Worm (Caenorhabditis elegans): Measurements from ENCODE around the gene Y49F6A.11.

Y49F6A.11 gene

DNA sequence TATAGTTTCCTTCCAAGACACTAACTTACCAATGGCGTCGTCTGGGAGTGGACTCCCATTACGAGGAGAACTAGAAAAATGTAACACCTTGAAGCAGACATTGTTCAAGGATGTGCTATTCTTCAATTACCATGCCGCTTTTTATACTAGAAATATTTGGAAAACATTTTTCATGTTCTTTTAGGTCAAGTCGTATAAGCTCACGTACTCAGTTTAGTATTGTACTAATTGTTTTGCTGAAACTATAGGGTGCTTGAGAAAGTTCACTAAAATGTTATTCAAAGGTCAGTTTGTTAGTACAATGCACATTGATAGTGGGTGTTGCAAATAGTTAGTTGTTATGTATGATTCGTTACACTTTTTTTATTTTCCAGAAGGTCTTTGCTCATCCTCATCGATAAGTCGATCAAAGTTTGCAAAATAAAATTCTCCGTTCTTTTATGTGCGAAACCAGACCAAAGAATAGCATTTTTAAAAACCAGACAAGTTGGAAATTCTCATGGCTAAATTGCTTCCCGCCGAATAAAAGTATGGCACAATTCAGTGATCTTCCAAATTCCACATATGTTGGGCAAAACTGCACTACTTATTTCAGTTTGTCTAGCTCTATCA lies 27.6 kb downstream of the Y49F6A.11 start, which contains the start of the genes clec-128 and clec-129:
Gene clec-128, minus strand, starts transcription at position 101 of the 612 bp plus-strand sequence.
Gene clec-129, plus strand, starts transcription at position 562 of the 612 bp plus-strand sequence.
- TF ChIP-seq C38D4.7 (GFP tag; optimal IDR thresholded peaks at IDR 0.05) (no peak), sox-2 (GFP tag; IDR thresholded peaks at IDR 0.05) (no peak), zip-5 (tag; optimal IDR thresholded peaks at IDR 0.05) (no peak)

DNA sequence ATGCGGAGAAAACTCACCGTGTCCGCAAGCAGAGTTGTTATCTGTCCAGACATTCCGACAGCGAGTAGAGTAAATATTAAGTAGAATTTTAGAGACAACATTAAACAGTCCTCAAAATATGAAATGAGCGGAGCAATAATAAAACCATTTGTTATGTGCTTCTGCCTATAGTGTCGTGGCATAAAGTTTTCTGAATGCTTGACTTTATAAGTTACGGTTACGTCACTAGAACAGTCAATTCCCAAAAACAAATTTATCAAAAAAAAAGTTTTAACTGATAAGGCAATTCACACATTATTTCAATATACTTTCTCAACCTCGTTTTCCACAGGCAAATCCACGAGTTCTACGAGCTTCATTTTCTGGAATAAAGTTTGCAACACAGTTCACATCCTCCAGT lies 29.5 kb downstream of the Y49F6A.11 start, which contains the start of gene clec-127:
Gene clec-127, minus strand, starts transcription at position 101 of the 400 bp plus-strand sequence.
- TF ChIP-seq mec-3 (tag; optimal IDR thresholded peaks at IDR 0.05; ENCODE audit: borderline replicate concordance), result no peak
- no peak for TF ChIP-seq fkh-10 (GFP tag; optimal IDR thresholded peaks at IDR 0.05)
- no peak for TF ChIP-seq unc-55 (GFP tag; optimal IDR thresholded peaks at IDR 0.05)
- TF ChIP-seq ceh-45 (GFP tag; IDR thresholded peaks at IDR 0.05), result no peak

DNA sequence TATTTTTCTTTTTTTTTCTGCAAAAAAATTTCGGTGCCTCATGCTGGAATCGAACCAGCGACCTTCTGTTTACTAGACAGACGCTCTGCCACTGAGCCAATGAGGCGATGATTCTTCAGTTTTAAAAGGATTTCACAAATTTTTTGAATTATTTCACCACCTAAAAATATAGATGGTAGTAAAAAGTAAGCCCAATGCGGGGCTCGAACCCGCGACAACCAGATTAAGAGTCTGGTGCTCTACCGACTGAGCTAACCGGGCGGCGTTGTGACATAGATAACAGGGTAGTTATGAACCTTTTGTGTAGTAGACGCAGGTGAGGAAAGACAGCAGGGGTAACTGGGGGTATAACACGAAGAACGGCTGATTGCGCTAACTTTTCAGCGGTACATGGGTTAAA lies 31.0 kb downstream of the Y49F6A.11 start:
- TF ChIP-seq ceh-45 (GFP tag; IDR thresholded peaks at IDR 0.05), result peak; percentile 55; the same call in 1 of the 2 replicates
- TF ChIP-seq tbx-2 (tag; optimal IDR thresholded peaks at IDR 0.05), result peak; percentile 4
- TF ChIP-seq K09A11.1 (tag; optimal IDR thresholded peaks at IDR 0.05; ENCODE audit: insufficient read depth), result peak; percentile 12
- TF ChIP-seq zip-5 (tag; optimal IDR thresholded peaks at IDR 0.05), result peak; percentile 12
- TF ChIP-seq gmeb-2 (tag; optimal IDR thresholded peaks at IDR 0.05), result peak; percentile 55
- TF ChIP-seq syd-9 (tag; optimal IDR thresholded peaks at IDR 0.05), result peak; percentile 46
- TF ChIP-seq ceh-6 (GFP tag; optimal IDR thresholded peaks at IDR 0.05), result peak; percentile 70
- TF ChIP-seq unc-86 (tag; optimal IDR thresholded peaks at IDR 0.05), result peak; percentile 34
- peak; percentile 30 for TF ChIP-seq nhr-232 (tag; optimal IDR thresholded peaks at IDR 0.05)
- peak; percentile 20 for TF ChIP-seq sdc-2 (tag; optimal IDR thresholded peaks at IDR 0.05)
- TF ChIP-seq ref-2 (tag; optimal IDR thresholded peaks at IDR 0.05), result peak; percentile 8
- peak; percentile 43 for TF ChIP-seq hlh-15 (tag; optimal IDR thresholded peaks at IDR 0.05)
- peak; percentile 41 for TF ChIP-seq Y22D7AL.16 (tag; optimal IDR thresholded peaks at IDR 0.05)
- TF ChIP-seq eyg-1 (tag; optimal IDR thresholded peaks at IDR 0.05), result peak; percentile 60
- peak; percentile 55 for TF ChIP-seq fkh-6 (tag; optimal IDR thresholded peaks at IDR 0.05)
- peak; percentile 37 for TF ChIP-seq C38D4.7 (GFP tag; optimal IDR thresholded peaks at IDR 0.05)
- TF ChIP-seq hlh-6 (tag; optimal IDR thresholded peaks at IDR 0.05), result peak; percentile 61
- TF ChIP-seq ztf-16 (tag; optimal IDR thresholded peaks at IDR 0.05), result peak; percentile 25
- TF ChIP-seq unc-3 (GFP tag; conservative IDR thresholded peaks at IDR 0.05), result peak; percentile 40; the same call in 1 of the 2 replicates
- TF ChIP-seq unc-3 (tag; optimal IDR thresholded peaks at IDR 0.05), result peak; percentile 42
- peak; percentile 55 for TF ChIP-seq pat-9 (tag; optimal IDR thresholded peaks at IDR 0.05)
- peak; percentile 2 for TF ChIP-seq F13H6.1 (tag; optimal IDR thresholded peaks at IDR 0.05)
- peak; percentile 23 for TF ChIP-seq dve-1 (tag; optimal IDR thresholded peaks at IDR 0.05)
- peak; percentile 38 for TF ChIP-seq lin-11 (tag; optimal IDR thresholded peaks at IDR 0.05)
- TF ChIP-seq che-1 (tag; optimal IDR thresholded peaks at IDR 0.05), result peak; percentile 49
- TF ChIP-seq ceh-19 (GFP tag; optimal IDR thresholded peaks at IDR 0.05), result peak; percentile 25
- TF ChIP-seq C08G9.2 (tag; optimal IDR thresholded peaks at IDR 0.05), result peak; percentile 42
- TF ChIP-seq sox-4 (tag; optimal IDR thresholded peaks at IDR 0.05), result peak; percentile 42
- TF ChIP-seq fax-1 (tag; optimal IDR thresholded peaks at IDR 0.05), result peak; percentile 19

DNA sequence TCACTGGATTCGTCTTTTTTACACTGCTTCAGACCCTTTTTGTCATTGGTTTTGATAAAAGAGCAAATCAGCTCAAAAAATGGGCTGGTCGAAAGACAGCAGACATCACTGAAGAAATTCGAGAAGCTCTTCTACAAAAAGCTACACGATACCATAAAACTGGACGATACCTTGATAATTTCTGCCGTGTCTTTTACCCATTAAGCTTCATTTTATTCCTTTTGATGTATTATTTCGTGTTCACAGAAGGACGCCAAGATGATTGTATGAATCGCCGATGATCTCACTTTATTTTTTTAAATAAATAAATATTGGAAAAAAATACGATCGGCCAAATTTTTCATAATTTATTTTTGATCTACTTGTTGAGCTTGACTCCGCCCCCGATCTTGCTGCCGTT lies 31.6 kb downstream of the Y49F6A.11 start:
- TF ChIP-seq ztf-16 (tag; optimal IDR thresholded peaks at IDR 0.05) (no peak), fkh-10 (GFP tag; optimal IDR thresholded peaks at IDR 0.05) (no peak), ceh-45 (GFP tag; IDR thresholded peaks at IDR 0.05) (no peak), che-1 (tag; optimal IDR thresholded peaks at IDR 0.05) (no peak), ceh-19 (GFP tag; optimal IDR thresholded peaks at IDR 0.05) (no peak)

DNA sequence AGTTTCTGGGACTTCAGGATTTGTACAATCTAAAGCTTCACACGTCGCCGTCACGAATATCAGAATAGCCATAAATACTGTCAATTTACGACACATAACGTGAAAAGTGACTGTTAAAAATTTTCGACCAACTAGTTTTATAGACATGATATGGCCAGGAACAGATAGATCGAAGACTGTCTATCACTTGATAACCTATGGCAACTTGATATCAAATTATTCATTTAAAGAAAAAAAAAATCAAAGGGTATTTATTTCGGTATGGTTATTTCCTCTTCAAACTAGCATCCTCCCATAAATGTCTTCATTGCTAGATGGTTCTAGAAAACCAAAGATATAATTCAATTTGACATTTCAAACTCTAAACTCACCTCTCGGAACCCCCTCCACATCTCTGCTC lies 36.2 kb downstream of the Y49F6A.11 start, which contains the start of gene W10G11.3:
Gene W10G11.3, minus strand, starts transcription at position 101 of the 400 bp plus-strand sequence.
- TF ChIP-seq unc-42 (tag; optimal IDR thresholded peaks at IDR 0.05), result no peak
- TF ChIP-seq ceh-48 (tag; optimal IDR thresholded peaks at IDR 0.05), result no peak
- no peak for TF ChIP-seq ceh-24 (tag; optimal IDR thresholded peaks at IDR 0.05)

Data from whole organism, late embryonic.